Worm (Caenorhabditis elegans): Measurements from ENCODE around the gene icd-1.

The icd-1 gene

ce11 chrII:6587264-6587870 lies 1.1 kb downstream of the icd-1 start, which contains the start of gene C56C10.7 (continued):
- TF ChIP-seq F49E8.2 (tag; optimal IDR thresholded peaks at IDR 0.05; ENCODE audit: insufficient read depth) = peak; percentile 56
- peak; percentile 49 for TF ChIP-seq hmg-1.2 (GFP tag; IDR thresholded peaks at IDR 0.05)
- peak in 1 of 2 experiments; percentile 35 for TF ChIP-seq let-607 (tag; optimal IDR thresholded peaks at IDR 0.05)
- peak; percentile 8 for TF ChIP-seq B0261.1 (tag; optimal IDR thresholded peaks at IDR 0.05)
- TF ChIP-seq bed-1 (GFP tag; IDR thresholded peaks at IDR 0.05) = peak; percentile 68; the same call in 1 of the 2 replicates
- peak; percentile 44 for TF ChIP-seq snpc-4 (GFP tag; optimal IDR thresholded peaks at IDR 0.05)
- peak in 2 of 4 experiments; percentile 30 to 61 for TF ChIP-seq snpc-4 (tag; optimal IDR thresholded peaks at IDR 0.05)
- TF ChIP-seq zfh-2 (GFP tag; conservative IDR thresholded peaks at IDR 0.05) = no peak
- peak; percentile 36; the same call in 1 of the 2 replicates for TF ChIP-seq D2030.7 (GFP tag; IDR thresholded peaks at IDR 0.05)
- peak; percentile 94 for TF ChIP-seq madf-3 (GFP tag; IDR thresholded peaks at IDR 0.05)
- TF ChIP-seq nfyb-1 (GFP tag; IDR thresholded peaks at IDR 0.05) = peak; percentile 69; the same call in 1 of the 2 replicates
- TF ChIP-seq nhr-120 (GFP tag; IDR thresholded peaks at IDR 0.05) = no peak
- TF ChIP-seq sdz-38 (tag; optimal IDR thresholded peaks at IDR 0.05) = no peak
- TF ChIP-seq lir-1 (GFP tag; conservative IDR thresholded peaks at IDR 0.05) = 0 out of 2 replicates have a peak, but pooled peaks have one; percentile 30
- TF ChIP-seq rpc-1 (optimal IDR thresholded peaks at IDR 0.05) = no peak
- no peak for TF ChIP-seq rpc-1 (tag; optimal IDR thresholded peaks at IDR 0.05)
- TF ChIP-seq F10E7.11 (tag; optimal IDR thresholded peaks at IDR 0.05) = peak; percentile 53
- no peak for TF ChIP-seq nfya-1 (tag; optimal IDR thresholded peaks at IDR 0.05; ENCODE audit: borderline replicate concordance, insufficient read depth)
- 0 out of 2 replicates have a peak, but pooled peaks have one; percentile 4 for TF ChIP-seq B0019.2 (GFP tag; conservative IDR thresholded peaks at IDR 0.05)
- TF ChIP-seq madf-6 (GFP tag; IDR thresholded peaks at IDR 0.05) = peak; percentile 89
- peak; percentile 63 for TF ChIP-seq ceh-100 (GFP tag; IDR thresholded peaks at IDR 0.05)
- no peak for TF ChIP-seq F57C9.4 (tag; optimal IDR thresholded peaks at IDR 0.05)
- peak; percentile 38 for TF ChIP-seq xnd-1 (tag; optimal IDR thresholded peaks at IDR 0.05)
- TF ChIP-seq Y53G8AR.9 (GFP tag; conservative IDR thresholded peaks at IDR 0.05) = peak; percentile 90
- no peak for TF ChIP-seq let-526 (GFP tag; IDR thresholded peaks at IDR 0.05)
- peak; percentile 3 for TF ChIP-seq ceh-79 (tag; optimal IDR thresholded peaks at IDR 0.05)
- peak; percentile 29 for TF ChIP-seq B0035.1 (tag; optimal IDR thresholded peaks at IDR 0.05)
- peak; percentile 77 for TF ChIP-seq Y56A3A.18 (GFP tag; IDR thresholded peaks at IDR 0.05)
- TF ChIP-seq C17E4.6 (GFP tag; IDR thresholded peaks at IDR 0.05) = peak; percentile 62; the same call in 1 of the 2 replicates
- no peak for TF ChIP-seq efl-1 (GFP tag; optimal IDR thresholded peaks at IDR 0.05)
- TF ChIP-seq lsl-1 (GFP tag; optimal IDR thresholded peaks at IDR 0.05) = peak; percentile 17
- no peak; the same call in none of the 2 replicates for TF ChIP-seq ceh-40 (GFP tag; IDR thresholded peaks at IDR 0.05)
- peak; percentile 57 for TF ChIP-seq unc-130 (GFP tag; optimal IDR thresholded peaks at IDR 0.05)
- no peak for TF ChIP-seq ZK185.1 (tag; optimal IDR thresholded peaks at IDR 0.05; ENCODE audit: poor library complexity, severe bottlenecking)
- peak; percentile 44 for TF ChIP-seq mcd-1 (GFP tag; IDR thresholded peaks at IDR 0.05)
- no peak for TF ChIP-seq mel-28 (tag; optimal IDR thresholded peaks at IDR 0.05; ENCODE audit: borderline replicate concordance)
- no peak for TF ChIP-seq hlh-26 (GFP tag; conservative IDR thresholded peaks at IDR 0.05)
- no peak for TF ChIP-seq ztf-3 (GFP tag; optimal IDR thresholded peaks at IDR 0.05)
- TF ChIP-seq mxl-1 (tag; optimal IDR thresholded peaks at IDR 0.05) = peak; percentile 10
- TF ChIP-seq ccch-3 (GFP tag; optimal IDR thresholded peaks at IDR 0.05) = no peak
- TF ChIP-seq lin-26 (GFP tag; IDR thresholded peaks at IDR 0.05) = peak; percentile 83
- TF ChIP-seq snpc-3.4 (tag; optimal IDR thresholded peaks at IDR 0.05) = peak; percentile 76
- TF ChIP-seq ceh-58 (GFP tag; IDR thresholded peaks at IDR 0.05) = peak; percentile 76; the same call in 1 of the 2 replicates
- TF ChIP-seq hmg-20 (GFP tag; IDR thresholded peaks at IDR 0.05) = 0 out of 2 replicates have a peak, but pooled peaks have one; percentile 23
- TF ChIP-seq cebp-1 (GFP tag; IDR thresholded peaks at IDR 0.05) = no peak
- TF ChIP-seq cebp-1 (tag; optimal IDR thresholded peaks at IDR 0.05) = peak; percentile 54
- peak; percentile 78; the same call in 1 of the 2 replicates for TF ChIP-seq cebp-2 (GFP tag; IDR thresholded peaks at IDR 0.05)
